Fruit fly (Drosophila melanogaster) whole organism, embryonic: Measurements from ENCODE around the gene ftz-f1.

ENCODE experiments used
- Atf3 ChIP-seq: fragments of 200-800 bp; sonication (Bioruptor generic); optimal IDR thresholded peaks from 3 replicates; lab custom pipeline; 2016; ENCODE audit warnings: missing biosample characterization, missing genetic modification characterization
- CG10267 ChIP-seq: fragments of 200-800 bp; sonication (Bioruptor generic); optimal IDR thresholded peaks from 2 replicates; lab custom pipeline; 2018; ENCODE audit warnings: missing biosample characterization, mild to moderate bottlenecking, missing genetic modification characterization, moderate library complexity
- CG10431 ChIP-seq: fragments of 200-800 bp; sonication (Bioruptor generic); optimal IDR thresholded peaks from 3 replicates; lab custom pipeline; 2018; ENCODE audit warnings: missing biosample characterization, mild to moderate bottlenecking, missing genetic modification characterization
- CG12155 ChIP-seq: fragments of 200-800 bp; sonication (Bioruptor generic); optimal IDR thresholded peaks from 3 replicates; lab custom pipeline; 2016; ENCODE audit warnings: missing biosample characterization, missing genetic modification characterization
- CG12769 ChIP-seq: fragments of 200-800 bp; sonication (Bioruptor generic); optimal IDR thresholded peaks from 2 replicates; lab custom pipeline; 2019; ENCODE audit warnings: missing biosample characterization, mild to moderate bottlenecking, missing genetic modification characterization, moderate library complexity
- CG13624 ChIP-seq: fragments of 200-800 bp; sonication (Bioruptor generic); optimal IDR thresholded peaks from 2 replicates; lab custom pipeline; 2016; ENCODE audit warnings: missing biosample characterization, missing genetic modification characterization
- CG15073 ChIP-seq: fragments of 200-800 bp; sonication (Bioruptor generic); optimal IDR thresholded peaks from 2 replicates; lab custom pipeline; 2016; ENCODE audit warnings: missing biosample characterization, missing genetic modification characterization
- CG16815 ChIP-seq: fragments of 200-800 bp; sonication (Bioruptor generic); optimal IDR thresholded peaks from 3 replicates; lab custom pipeline; 2017; ENCODE audit warnings: missing biosample characterization, mild to moderate bottlenecking, missing genetic modification characterization
- CG17612 ChIP-seq: fragments of 200-800 bp; sonication (Bioruptor generic); IDR thresholded peaks from 2 replicates; pipeline ENCODE4 v1.3.6; 2022; ENCODE audit warnings: missing biosample characterization, missing genetic modification characterization
- CG18599 ChIP-seq: fragments of 200-800 bp; sonication (Bioruptor generic); optimal IDR thresholded peaks from 3 replicates; lab custom pipeline; 2017; ENCODE audit warnings: missing biosample characterization, missing genetic modification characterization, mild to moderate bottlenecking, moderate library complexity, missing genetic modification reagents
- CG18619 ChIP-seq: fragments of 200-800 bp; sonication (Bioruptor generic); optimal IDR thresholded peaks from 3 replicates; lab custom pipeline; 2017; ENCODE audit warnings: missing biosample characterization, mild to moderate bottlenecking, missing genetic modification characterization
- CG31388 ChIP-seq: fragments of 200-800 bp; sonication (Bioruptor generic); optimal IDR thresholded peaks from 2 replicates; lab custom pipeline; 2016; ENCODE audit warnings: missing biosample characterization, missing genetic modification characterization
- CG34422 ChIP-seq: fragments of 200-800 bp; sonication (Bioruptor generic); IDR thresholded peaks from 3 replicates; pipeline ENCODE4 v1.3.6; 2022; ENCODE audit warnings: missing biosample characterization, missing genetic modification characterization
- CG3847 ChIP-seq: fragments of 200-800 bp; sonication (Bioruptor generic); IDR thresholded peaks from 2 replicates; pipeline ENCODE4 v1.3.6; 2022; ENCODE audit warnings: missing biosample characterization, missing genetic modification characterization
- CG42726 ChIP-seq: fragments of 200-800 bp; sonication (Bioruptor generic); IDR thresholded peaks from 2 replicates; pipeline ENCODE4 v1.3.6; 2022; ENCODE audit warnings: missing biosample characterization, missing genetic modification characterization; ENCODE audit not compliant: partially characterized antibody
- CG4617 ChIP-seq: fragments of 200-800 bp; sonication (Bioruptor generic); optimal IDR thresholded peaks from 3 replicates; lab custom pipeline; 2016; ENCODE audit warnings: missing biosample characterization, missing genetic modification characterization, borderline replicate concordance
- CG6254 ChIP-seq: fragments of 200-800 bp; sonication (Bioruptor generic); optimal IDR thresholded peaks from 3 replicates; lab custom pipeline; 2017; ENCODE audit warnings: mild to moderate bottlenecking, missing biosample characterization, missing genetic modification reagents, missing genetic modification characterization
- CG6813 ChIP-seq: fragments of 200-800 bp; sonication (Bioruptor generic); optimal IDR thresholded peaks from 2 replicates; lab custom pipeline; 2017; ENCODE audit warnings: missing biosample characterization, missing genetic modification characterization, mild to moderate bottlenecking, moderate library complexity, missing genetic modification reagents
- CG8089 ChIP-seq: fragments of 200-800 bp; sonication (Bioruptor generic); optimal IDR thresholded peaks from 3 replicates; lab custom pipeline; 2016; ENCODE audit warnings: missing biosample characterization, missing genetic modification characterization
- CG8388 ChIP-seq: fragments of 200-800 bp; sonication (Bioruptor generic); optimal IDR thresholded peaks from 2 replicates; lab custom pipeline; 2019; ENCODE audit warnings: missing biosample characterization, mild to moderate bottlenecking, missing genetic modification characterization, moderate library complexity
- CHES-1-like ChIP-seq: fragments of 200-800 bp; sonication (Bioruptor generic); optimal IDR thresholded peaks from 2 replicates; lab custom pipeline; 2016; ENCODE audit warnings: missing biosample characterization, missing genetic modification characterization
- Dek ChIP-seq: fragments of 200-800 bp; sonication (Bioruptor generic); optimal IDR thresholded peaks from 3 replicates; lab custom pipeline; 2019; ENCODE audit warnings: missing biosample characterization, mild to moderate bottlenecking, missing genetic modification characterization, moderate library complexity
- Dip3 ChIP-seq: fragments of 200-800 bp; sonication (Bioruptor generic); optimal IDR thresholded peaks from 3 replicates; lab custom pipeline; 2016; ENCODE audit warnings: missing biosample characterization, missing genetic modification characterization
- Dll ChIP-seq: fragments of 200-800 bp; sonication (Bioruptor generic); IDR thresholded peaks from 4 replicates; pipeline ENCODE4 v1.3.6; 2022; ENCODE audit warnings: missing biosample characterization, missing genetic modification characterization; ENCODE audit not compliant: partially characterized antibody
- ERR ChIP-seq: fragments of 200-800 bp; sonication (Bioruptor generic); optimal IDR thresholded peaks from 2 replicates; lab custom pipeline; 2016; ENCODE audit warnings: missing biosample characterization, missing genetic modification characterization
- Eip74EF ChIP-seq, 2 experiments: fragments of 200-800 bp in 1 of 2; fragments of >200 bp in 1 of 2; sonication (Bioruptor generic) in 1 of 2; optimal IDR thresholded peaks; 2 replicates each; lab custom pipeline; 2017 to 2019; ENCODE audit warnings: missing biosample characterization in 2 of 2, missing genetic modification characterization in 2 of 2, mild to moderate bottlenecking in 1 of 2, moderate library complexity in 1 of 2
- Ets65A ChIP-seq: fragments of 200-800 bp; sonication (Bioruptor generic); peaks from one replicate; lab custom pipeline; 2016; ENCODE audit warnings: missing biosample characterization, missing genetic modification characterization
- Hand ChIP-seq: fragments of 200-800 bp; sonication (Bioruptor generic); optimal IDR thresholded peaks from 2 replicates; lab custom pipeline; 2017; ENCODE audit warnings: mild to moderate bottlenecking, missing biosample characterization, missing genetic modification reagents, missing genetic modification characterization
- Hmx ChIP-seq: fragments of 200-800 bp; sonication (Bioruptor generic); optimal IDR thresholded peaks from 2 replicates; lab custom pipeline; 2016; ENCODE audit warnings: missing biosample characterization, missing genetic modification characterization
- Jarid2 ChIP-seq: fragments of 200-800 bp; sonication (Bioruptor generic); optimal IDR thresholded peaks from 3 replicates; lab custom pipeline; 2017; ENCODE audit warnings: mild to moderate bottlenecking, missing biosample characterization, missing genetic modification reagents, missing genetic modification characterization
- MESR4 ChIP-seq: fragments of 200-800 bp; sonication (Bioruptor generic); optimal IDR thresholded peaks from 2 replicates; lab custom pipeline; 2018; ENCODE audit warnings: missing biosample characterization, mild to moderate bottlenecking, missing genetic modification characterization, moderate library complexity
- PHDP ChIP-seq: fragments of 200-800 bp; sonication (Bioruptor generic); optimal IDR thresholded peaks from 3 replicates; lab custom pipeline; 2018; ENCODE audit warnings: missing biosample characterization, mild to moderate bottlenecking, missing genetic modification characterization, moderate library complexity
- Taf1 ChIP-seq: fragments of 200-800 bp; sonication (Bioruptor generic); IDR thresholded peaks from 2 replicates; pipeline ENCODE4 v1.3.6; 2022; ENCODE audit warnings: missing biosample characterization, missing genetic modification characterization
- Vsx1 ChIP-seq: fragments of 200-800 bp; sonication (Bioruptor generic); optimal IDR thresholded peaks from 2 replicates; lab custom pipeline; 2017; ENCODE audit warnings: missing biosample characterization, mild to moderate bottlenecking, missing genetic modification characterization, missing genetic modification reagents
- bigmax ChIP-seq: fragments of 200-800 bp; sonication (Bioruptor generic); optimal IDR thresholded peaks from 2 replicates; lab custom pipeline; 2018; ENCODE audit warnings: missing biosample characterization, mild to moderate bottlenecking, missing genetic modification characterization
- corto ChIP-seq: fragments of 200-800 bp; sonication (Bioruptor generic); optimal IDR thresholded peaks from 2 replicates; lab custom pipeline; 2016; ENCODE audit warnings: missing biosample characterization, mild to moderate bottlenecking, missing genetic modification characterization, moderate library complexity
- da ChIP-seq: fragments of 200-800 bp; sonication (Bioruptor generic); optimal IDR thresholded peaks from 2 replicates; lab custom pipeline; 2016; ENCODE audit warnings: missing biosample characterization, missing genetic modification characterization
- dm ChIP-seq: fragments of 200-800 bp; sonication (Bioruptor generic); optimal IDR thresholded peaks from 3 replicates; lab custom pipeline; 2016; ENCODE audit warnings: missing biosample characterization, missing genetic modification characterization
- ewg ChIP-seq: fragments of 200-800 bp; sonication (Bioruptor generic); optimal IDR thresholded peaks from 3 replicates; lab custom pipeline; 2017; ENCODE audit warnings: mild to moderate bottlenecking, missing biosample characterization, missing genetic modification reagents, missing genetic modification characterization
- exex ChIP-seq: fragments of 200-800 bp; sonication (Bioruptor generic); optimal IDR thresholded peaks from 4 replicates; lab custom pipeline; 2018; ENCODE audit warnings: missing biosample characterization, mild to moderate bottlenecking, missing genetic modification characterization, moderate library complexity
- gcm ChIP-seq: fragments of 200-800 bp; sonication (Bioruptor generic); optimal IDR thresholded peaks from 2 replicates; lab custom pipeline; 2019; ENCODE audit warnings: missing biosample characterization, mild to moderate bottlenecking, missing genetic modification characterization, moderate library complexity
- lola ChIP-seq, 3 experiments: fragments of >200 bp in 2 of 3; fragments of 200-800 bp in 1 of 3; sonication (Bioruptor generic) in 1 of 3; optimal IDR thresholded peaks; 2 replicates each; lab custom pipeline; 2017 to 2019; ENCODE audit warnings: missing biosample characterization in 3 of 3, missing genetic modification characterization in 3 of 3, mild to moderate bottlenecking in 1 of 3, moderate library complexity in 1 of 3
- mld ChIP-seq: fragments of 200-800 bp; sonication (Bioruptor generic); IDR thresholded peaks from 3 replicates; pipeline ENCODE4 v1.3.6; 2022; ENCODE audit warnings: missing biosample characterization, missing genetic modification characterization; ENCODE audit not compliant: partially characterized antibody
- ro ChIP-seq: fragments of 200-800 bp; sonication (Bioruptor generic); IDR thresholded peaks from 2 replicates; pipeline ENCODE4 v1.3.6; 2022; ENCODE audit warnings: missing biosample characterization, missing genetic modification characterization
- slp2 ChIP-seq: fragments of 200-800 bp; sonication (Bioruptor generic); optimal IDR thresholded peaks from 2 replicates; lab custom pipeline; 2016; ENCODE audit warnings: missing biosample characterization, missing genetic modification characterization
- ssp ChIP-seq: fragments of 200-800 bp; sonication (Bioruptor generic); IDR thresholded peaks from 2 replicates; pipeline ENCODE4 v1.3.6; 2022; ENCODE audit warnings: missing biosample characterization, missing genetic modification characterization
- z ChIP-seq: fragments of 200-800 bp; sonication (Bioruptor generic); IDR thresholded peaks from 3 replicates; pipeline ENCODE4 v1.3.6; 2022; ENCODE audit warnings: missing biosample characterization, missing genetic modification characterization

Gene ftz-f1

DNA sequence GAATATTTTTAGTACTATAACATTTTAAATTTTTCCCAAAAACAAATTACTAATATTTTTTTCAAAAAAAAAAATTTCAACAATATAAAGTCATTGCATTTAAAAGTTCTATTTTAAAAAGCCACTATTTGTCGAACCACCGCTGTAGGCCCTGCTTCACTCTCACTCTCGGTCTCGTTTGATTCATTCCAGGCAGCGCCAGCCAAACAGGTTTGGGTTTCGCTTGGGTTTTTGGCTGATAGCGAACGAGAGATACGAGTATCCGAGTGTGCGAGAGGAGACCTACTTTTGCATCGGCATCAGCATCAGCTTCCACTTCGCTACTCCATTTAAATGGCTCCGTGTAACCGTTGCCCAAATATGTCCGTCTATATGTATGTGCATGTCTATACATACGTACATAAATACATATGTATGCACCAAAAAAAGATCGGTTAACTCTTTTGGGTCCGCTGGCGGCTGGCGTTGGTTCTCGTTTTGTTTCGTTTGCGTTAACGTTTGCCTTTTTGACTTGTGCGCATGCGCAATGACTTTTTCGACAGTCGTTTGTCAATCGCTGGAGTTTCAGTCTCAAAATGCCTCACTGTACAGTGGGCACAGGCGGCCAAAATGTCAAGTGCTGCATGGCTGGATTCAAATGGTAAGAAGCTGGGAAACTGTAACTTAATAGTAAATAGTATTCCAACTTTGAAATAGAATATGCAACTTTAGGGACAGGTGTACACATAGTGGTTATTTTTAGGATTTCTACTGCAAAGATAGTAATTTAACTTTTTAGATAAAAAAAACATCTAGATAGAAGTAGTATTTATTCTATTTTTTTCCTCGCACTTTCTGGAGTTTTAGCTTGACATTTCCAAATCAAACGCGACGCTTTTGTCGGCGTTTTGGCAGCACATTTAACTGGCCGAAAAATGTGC is 32.1 kb downstream of the ftz-f1 start (continued):
- TF ChIP-seq CG12769 (tag; lab: Kevin White, UChicago) (peak; percentile 86), Ets65A (GFP tag; lab: Kevin White, UChicago) (peak; percentile 87), CG31388 (GFP tag; lab: Kevin White, UChicago) (no peak), CG13624 (GFP tag; lab: Kevin White, UChicago) (peak; percentile 37), dm (GFP tag; lab: Kevin White, UChicago) (no peak), CG8089 (no peak), lola (GFP tag; optimal IDR thresholded peaks at IDR 0.05; lab: Kevin White, UChicago) (no peak), mld (GFP tag; lab: Robert Waterston, UW) (no peak), CG8388 (peak; percentile 58), ewg (GFP tag; lab: Kevin White, UChicago) (peak; percentile 70), corto (GFP tag; lab: Kevin White, UChicago) (no peak), CG17612 (GFP tag; lab: Robert Waterston, UW) (0 out of 2 replicates have a peak, but pooled peaks have one; percentile 34), Dll (GFP tag; lab: Robert Waterston, UW) (no peak), CG12155 (peak; percentile 37), z (GFP tag; lab: Robert Waterston, UW) (0 out of 3 replicates have a peak, but pooled peaks have one; percentile 5), Hmx (no peak), ERR (GFP tag; lab: Kevin White, UChicago) (no peak), gcm (GFP tag; lab: Kevin White, UChicago) (peak; percentile 46), bigmax (GFP tag; lab: Kevin White, UChicago) (no peak), Eip74EF (GFP tag; optimal IDR thresholded peaks at IDR 0.05; lab: Kevin White, UChicago) (peak in 1 of 2 experiments; percentile 56), Vsx1 (peak; percentile 62), Atf3 (GFP tag; lab: Kevin White, UChicago) (peak; percentile 15), CG6813 (GFP tag; lab: Kevin White, UChicago) (no peak), CG10431 (GFP tag; lab: Kevin White, UChicago) (no peak), ssp (GFP tag; lab: Robert Waterston, UW) (peak; percentile 62), PHDP (tag; lab: Kevin White, UChicago) (peak; percentile 66), CG4617 (GFP tag; lab: Kevin White, UChicago) (no peak), CG34422 (GFP tag; lab: Robert Waterston, UW) (0 out of 3 replicates have a peak, but pooled peaks have one; percentile 54), da (no peak), Jarid2 (GFP tag; lab: Kevin White, UChicago) (peak; percentile 47), ro (peak; percentile 69), CG18599 (peak; percentile 62), Dip3 (GFP tag; lab: Kevin White, UChicago) (peak; percentile 19), CG10267 (tag; lab: Kevin White, UChicago) (peak; percentile 42), exex (tag; lab: Kevin White, UChicago) (peak; percentile 26), slp2 (GFP tag; lab: Kevin White, UChicago) (peak; percentile 19), Hand (no peak), CG3847 (GFP tag; lab: Robert Waterston, UW) (peak; percentile 35), CG6254 (no peak), CG42726 (GFP tag; lab: Robert Waterston, UW) (no peak), CG16815 (GFP tag; lab: Kevin White, UChicago) (no peak), Dek (tag; lab: Kevin White, UChicago) (peak; percentile 41), Taf1 (GFP tag; lab: Robert Waterston, UW) (0 out of 2 replicates have a peak, but pooled peaks have one; percentile 11), CG18619 (GFP tag; lab: Kevin White, UChicago) (peak; percentile 78), CHES-1-like (GFP tag; lab: Kevin White, UChicago) (peak; percentile 42), CG15073 (GFP tag; lab: Kevin White, UChicago) (no peak), MESR4 (GFP tag; lab: Kevin White, UChicago) (no peak)
